Worm (Caenorhabditis elegans) whole organism, young adult: Measurements from ENCODE around the gene F53C3.1.
A peak's percentile ranks its signal among the peaks of the same experiment; 100 is the strongest.

Experiments used
- B0035.1 ChIP-seq: sonication (generic microtip); optimal IDR thresholded peaks from 2 replicates; lab custom pipeline; 2016; ENCODE audit warnings: missing genetic modification characterization, mild to moderate bottlenecking, missing compliant biosample characterization, missing genotype, missing genetic modification reagents
- B0261.1 ChIP-seq: sonication (generic microtip); optimal IDR thresholded peaks from 2 replicates; lab custom pipeline; 2016; ENCODE audit warnings: mild to moderate bottlenecking, missing genetic modification characterization, moderate library complexity, missing compliant biosample characterization
- D2030.7 ChIP-seq: fragments of 200-800 bp; sonication (Bioruptor generic); IDR thresholded peaks from 2 replicates; pipeline ENCODE4 v1.3.6; 2022; ENCODE audit warnings: missing genetic modification reagents, missing genetic modification characterization, missing compliant biosample characterization
- F22D6.2 ChIP-seq: sonication (generic microtip); optimal IDR thresholded peaks from 2 replicates; lab custom pipeline; 2016; ENCODE audit warnings: mild to moderate bottlenecking, missing genetic modification characterization, missing compliant biosample characterization
- K11D2.4 ChIP-seq: fragments of 200-800 bp; sonication (Bioruptor generic); IDR thresholded peaks from 2 replicates; pipeline ENCODE4 v1.3.6; 2022; ENCODE audit warnings: missing genetic modification reagents, missing genetic modification characterization, missing compliant biosample characterization
- K12H6.12 ChIP-seq: fragments of 200-800 bp; sonication (Bioruptor generic); optimal IDR thresholded peaks from 2 replicates; lab custom pipeline; 2018; ENCODE audit warnings: mild to moderate bottlenecking, missing genetic modification characterization, missing compliant biosample characterization
- T26A5.8 ChIP-seq: sonication (generic microtip); optimal IDR thresholded peaks from 2 replicates; lab custom pipeline; 2016; ENCODE audit warnings: missing genetic modification characterization, missing compliant biosample characterization
- Y53F4B.3 ChIP-seq: fragments of 200-800 bp; sonication (Bioruptor generic); IDR thresholded peaks from 2 replicates; pipeline ENCODE4 v1.3.6; 2022; ENCODE audit warnings: missing genetic modification reagents, missing genetic modification characterization, missing compliant biosample characterization
- Y53G8AR.9 ChIP-seq: fragments of 200-800 bp; sonication (Bioruptor generic); conservative IDR thresholded peaks from 2 replicates; pipeline ENCODE4 v1.3.6; 2022; ENCODE audit warnings: missing genetic modification reagents, missing genetic modification characterization, missing compliant biosample characterization
- atf-7 ChIP-seq: sonication (generic microtip); optimal IDR thresholded peaks from 2 replicates; lab custom pipeline; 2017; ENCODE audit warnings: mild to moderate bottlenecking, missing genetic modification characterization, missing compliant biosample characterization
- attf-5 ChIP-seq: fragments of 200-800 bp; sonication (Bioruptor generic); optimal IDR thresholded peaks from 2 replicates; lab custom pipeline; 2018; ENCODE audit warnings: mild to moderate bottlenecking, missing genetic modification characterization, missing compliant biosample characterization
- bed-2 ChIP-seq: fragments of 200-800 bp; sonication (Bioruptor generic); IDR thresholded peaks from 2 replicates; pipeline ENCODE4 v1.3.6; 2022; ENCODE audit warnings: missing genetic modification reagents, missing genetic modification characterization, missing compliant biosample characterization
- cebp-1 ChIP-seq, 2 experiments: fragments of 200-800 bp in 1 of 2; sonication (Bioruptor generic) in 1 of 2; sonication (generic microtip) in 1 of 2; IDR thresholded peaks in 1 of 2; optimal IDR thresholded peaks in 1 of 2; 2 replicates each; pipeline versions ENCODE4 v1.3.6 to Lab custom; 2017 to 2022; ENCODE audit warnings: missing compliant biosample characterization in 2 of 2, missing genetic modification characterization in 2 of 2, mild to moderate bottlenecking in 1 of 2, missing genetic modification reagents in 1 of 2, moderate library complexity in 1 of 2
- ceh-27 ChIP-seq: fragments of 200-800 bp; sonication (Bioruptor generic); optimal IDR thresholded peaks from 2 replicates; lab custom pipeline; 2018; ENCODE audit warnings: mild to moderate bottlenecking, missing genetic modification characterization, moderate library complexity, missing compliant biosample characterization
- die-1 ChIP-seq: sonication (generic microtip); optimal IDR thresholded peaks from 2 replicates; lab custom pipeline; 2016; ENCODE audit warnings: missing genotype, mild to moderate bottlenecking, missing genetic modification characterization, missing compliant biosample characterization
- dox-1 ChIP-seq: fragments of 200-800 bp; sonication (Bioruptor generic); IDR thresholded peaks from 2 replicates; pipeline ENCODE4 v1.3.6; 2022; ENCODE audit warnings: missing genetic modification reagents, missing genetic modification characterization, missing compliant biosample characterization
- egl-18 ChIP-seq: fragments of 200-800 bp; sonication (Bioruptor generic); IDR thresholded peaks from 2 replicates; pipeline ENCODE4 v1.3.6; 2022; ENCODE audit warnings: missing genetic modification reagents, missing genetic modification characterization, missing compliant biosample characterization
- egl-44 ChIP-seq: fragments of 200-800 bp; sonication (Bioruptor generic); IDR thresholded peaks from 2 replicates; pipeline ENCODE4 v1.3.6; 2022; ENCODE audit warnings: missing genetic modification reagents, missing genetic modification characterization, missing compliant biosample characterization
- egrh-3 ChIP-seq: fragments of 200-800 bp; sonication (Bioruptor generic); IDR thresholded peaks from 2 replicates; pipeline ENCODE4 v1.3.6; 2022; ENCODE audit warnings: missing genetic modification reagents, missing genetic modification characterization, missing compliant biosample characterization
- ekl-4 ChIP-seq: fragments of 200-800 bp; sonication (Bioruptor generic); IDR thresholded peaks from 2 replicates; pipeline ENCODE4 v1.3.6; 2022; ENCODE audit warnings: missing genetic modification reagents, missing genetic modification characterization, missing compliant biosample characterization
- hmg-1.2 ChIP-seq: fragments of 200-800 bp; sonication (Bioruptor generic); IDR thresholded peaks from 2 replicates; pipeline ENCODE4 v1.3.6; 2022; ENCODE audit warnings: missing genetic modification reagents, missing genetic modification characterization, missing compliant biosample characterization
- hsf-1 ChIP-seq: fragments of 200-800 bp; sonication (Bioruptor generic); IDR thresholded peaks from 2 replicates; pipeline ENCODE4 v1.3.6; 2022; ENCODE audit warnings: missing genetic modification reagents, missing genetic modification characterization, missing compliant biosample characterization
- let-607 ChIP-seq, 2 experiments: fragments of 200-800 bp in 1 of 2; sonication (Bioruptor generic) in 1 of 2; sonication (generic microtip) in 1 of 2; optimal IDR thresholded peaks; 2 replicates each; lab custom pipeline; 2016 to 2018; ENCODE audit warnings: mild to moderate bottlenecking in 2 of 2, missing compliant biosample characterization in 2 of 2, missing genetic modification characterization in 2 of 2, moderate library complexity in 2 of 2, missing genotype in 1 of 2
- lin-26 ChIP-seq: fragments of 200-800 bp; sonication (Bioruptor generic); IDR thresholded peaks from 2 replicates; pipeline ENCODE4 v1.3.6; 2022; ENCODE audit warnings: missing genetic modification reagents, missing genetic modification characterization, missing compliant biosample characterization
- lin-35 ChIP-seq, 3 experiments: fragments of 150-350 bp in 2 of 3; sonication (generic microtip) in 1 of 3; optimal IDR thresholded peaks; 2 replicates each; lab custom pipeline; 2014 to 2018; ENCODE audit warnings: missing biosample characterization in 3 of 3, missing genetic modification characterization in 3 of 3, missing genetic modification reagents in 3 of 3
- lir-1 ChIP-seq: fragments of 200-800 bp; sonication (Bioruptor generic); conservative IDR thresholded peaks from 2 replicates; pipeline ENCODE4 v1.3.6; 2022; ENCODE audit warnings: missing genetic modification reagents, missing genetic modification characterization, missing compliant biosample characterization
- lsy-27 ChIP-seq: sonication (generic microtip); optimal IDR thresholded peaks from 2 replicates; lab custom pipeline; 2017; ENCODE audit warnings: missing genetic modification characterization, mild to moderate bottlenecking, missing compliant biosample characterization, antibody characterized with exemption, missing genotype, borderline replicate concordance; ENCODE audit not compliant: insufficient read depth
- mcd-1 ChIP-seq: fragments of 200-800 bp; sonication (Bioruptor generic); IDR thresholded peaks from 2 replicates; pipeline ENCODE4 v1.3.6; 2022; ENCODE audit warnings: missing genetic modification reagents, missing genetic modification characterization, missing compliant biosample characterization
- mxl-1 ChIP-seq: sonication (generic microtip); optimal IDR thresholded peaks from 2 replicates; lab custom pipeline; 2016; ENCODE audit warnings: missing genetic modification characterization, missing compliant biosample characterization
- nhr-179 ChIP-seq: sonication (generic microtip); optimal IDR thresholded peaks from 2 replicates; lab custom pipeline; 2016; ENCODE audit warnings: mild to moderate bottlenecking, missing genetic modification characterization, missing compliant biosample characterization
- nhr-27 ChIP-seq: fragments of 200-800 bp; sonication (Bioruptor generic); optimal IDR thresholded peaks from 2 replicates; lab custom pipeline; 2018; ENCODE audit warnings: mild to moderate bottlenecking, missing genetic modification characterization, moderate library complexity, missing compliant biosample characterization
- nhr-80 ChIP-seq: sonication (generic microtip); optimal IDR thresholded peaks from 2 replicates; lab custom pipeline; 2016; ENCODE audit warnings: missing genetic modification characterization, missing compliant biosample characterization
- pbrm-1 ChIP-seq: fragments of 200-800 bp; sonication (Bioruptor generic); IDR thresholded peaks from 2 replicates; pipeline ENCODE4 v1.3.6; 2022; ENCODE audit warnings: missing genetic modification reagents, missing genetic modification characterization, missing compliant biosample characterization
- pha-4 ChIP-seq: fragments of 150-350 bp; sonication (generic microtip); optimal IDR thresholded peaks from 2 replicates; lab custom pipeline; 2014; ENCODE audit warnings: missing biosample characterization, missing genetic modification reagents, missing genetic modification characterization
- repo-1 ChIP-seq: sonication (generic microtip); optimal IDR thresholded peaks from 2 replicates; lab custom pipeline; 2017; ENCODE audit warnings: mild to moderate bottlenecking, missing genetic modification characterization, missing compliant biosample characterization
- rpc-1 ChIP-seq, 2 experiments: fragments of 150-350 bp in 1 of 2; sonication (generic microtip) in 1 of 2; optimal IDR thresholded peaks; 2 replicates each; lab custom pipeline; 2014 to 2018; ENCODE audit warnings: missing biosample characterization in 1 of 2, missing genetic modification characterization in 1 of 2, missing genetic modification reagents in 1 of 2, missing genotype in 1 of 2
- sdz-38 ChIP-seq: sonication (generic microtip); optimal IDR thresholded peaks from 2 replicates; lab custom pipeline; 2016; ENCODE audit warnings: missing genotype, missing genetic modification characterization, missing compliant biosample characterization
- snpc-4 ChIP-seq, 5 experiments: fragments of 150-350 bp in 1 of 5; sonication (generic microtip) in 4 of 5; optimal IDR thresholded peaks; 2 replicates each; lab custom pipeline; 2014 to 2018; ENCODE audit warnings: missing genetic modification characterization in 5 of 5, missing biosample characterization in 3 of 5, antibody characterized with exemption in 2 of 5, mild to moderate bottlenecking in 2 of 5, missing compliant biosample characterization in 2 of 5, missing genotype in 2 of 5, moderate library complexity in 2 of 5, missing genetic modification reagents in 1 of 5
- somi-1 ChIP-seq: fragments of 200-800 bp; sonication (Bioruptor generic); optimal IDR thresholded peaks from 2 replicates; lab custom pipeline; 2018; ENCODE audit warnings: mild to moderate bottlenecking, missing genetic modification characterization, missing compliant biosample characterization
- sptf-2 ChIP-seq: fragments of 200-800 bp; sonication (Bioruptor generic); optimal IDR thresholded peaks from 2 replicates; lab custom pipeline; 2018; ENCODE audit warnings: mild to moderate bottlenecking, missing genetic modification characterization, missing compliant biosample characterization
- tbp1 ChIP-seq: fragments of 200-800 bp; sonication (Bioruptor generic); optimal IDR thresholded peaks from 2 replicates; lab custom pipeline; 2018; ENCODE audit warnings: mild to moderate bottlenecking, missing genetic modification characterization, missing compliant biosample characterization
- xnd-1 ChIP-seq: sonication (generic microtip); optimal IDR thresholded peaks from 2 replicates; lab custom pipeline; 2016; ENCODE audit warnings: missing genotype, missing genetic modification reagents, missing genetic modification characterization, missing compliant biosample characterization
- zfh-2 ChIP-seq: fragments of 200-800 bp; sonication (Bioruptor generic); conservative IDR thresholded peaks from 2 replicates; pipeline ENCODE4 v1.3.6; 2022; ENCODE audit warnings: missing genetic modification reagents, missing genetic modification characterization, missing compliant biosample characterization
- ztf-18 ChIP-seq: sonication (generic microtip); optimal IDR thresholded peaks from 2 replicates; lab custom pipeline; 2016; ENCODE audit warnings: missing genotype, mild to moderate bottlenecking, missing genetic modification characterization, missing compliant biosample characterization
- ztf-22 ChIP-seq: fragments of 200-800 bp; sonication (Bioruptor generic); optimal IDR thresholded peaks from 2 replicates; lab custom pipeline; 2018; ENCODE audit warnings: mild to moderate bottlenecking, missing genetic modification characterization, moderate library complexity, missing compliant biosample characterization

F53C3.1 gene

DNA sequence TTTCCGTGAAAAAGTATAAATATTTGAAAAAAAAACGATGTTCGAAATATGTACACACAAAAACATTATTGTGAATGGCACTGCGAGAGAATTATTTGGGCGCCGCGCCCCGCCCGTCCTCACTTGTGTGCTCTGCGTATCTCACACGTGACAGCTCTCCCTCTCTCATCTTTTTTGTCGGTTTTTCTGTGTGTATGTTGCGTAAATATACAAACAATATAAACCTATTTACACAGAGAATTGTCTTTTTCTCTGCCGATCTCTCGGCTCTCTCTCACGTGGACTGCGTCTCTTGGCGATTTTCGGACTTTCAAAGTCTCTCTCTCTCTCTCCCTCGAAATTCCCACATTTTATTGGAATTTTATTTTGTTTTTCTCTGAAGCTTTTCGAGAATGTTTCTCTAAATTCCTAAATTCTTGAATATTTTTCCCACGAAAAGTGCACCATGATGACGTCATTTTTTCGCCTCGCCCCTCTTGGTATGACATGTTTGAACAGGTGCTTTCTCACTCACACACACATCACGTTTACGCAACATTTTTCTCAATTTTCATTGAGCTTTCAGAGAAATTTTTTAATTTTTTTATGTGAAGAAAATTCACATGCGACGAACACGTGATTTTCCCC, 47.0 kb downstream of the F53C3.1 start (continued):
- no peak for TF ChIP-seq sptf-2 (GFP tag; lab: Kevin White, UChicago)
- TF ChIP-seq dox-1, result peak; percentile 68
- TF ChIP-seq egl-44 (GFP tag; lab: Robert Waterston, UW), result peak; percentile 45; the same call in 1 of the 2 replicates
- no peak for TF ChIP-seq lsy-27
- no peak for TF ChIP-seq nhr-179
- no peak for TF ChIP-seq hsf-1 (GFP tag; lab: Robert Waterston, UW)
- peak; percentile 85 for TF ChIP-seq K12H6.12 (tag; lab: Kevin White, UChicago)
- TF ChIP-seq die-1 (tag; lab: Kevin White, UChicago), result no peak
- peak in 1 of 3 experiments; percentile 49 for TF ChIP-seq lin-35 (GFP tag; optimal IDR thresholded peaks at IDR 0.05; lab: Kevin White, UChicago)
- TF ChIP-seq xnd-1 (tag; lab: Kevin White, UChicago), result no peak
- TF ChIP-seq bed-2 (GFP tag; lab: Robert Waterston, UW), result no peak
- TF ChIP-seq ceh-27, result peak; percentile 73
- peak; percentile 61; the same call in 1 of the 2 replicates for TF ChIP-seq hmg-1.2
- no peak for TF ChIP-seq B0261.1 (tag; lab: Kevin White, UChicago)
- no peak for TF ChIP-seq mxl-1
- no peak for TF ChIP-seq ztf-18 (tag; lab: Kevin White, UChicago)
- peak; percentile 38 for TF ChIP-seq tbp1 (GFP tag; lab: Kevin White, UChicago)
- peak; percentile 31; the same call in 1 of the 2 replicates for TF ChIP-seq lir-1 (GFP tag; lab: Robert Waterston, UW)
- peak; percentile 87 for TF ChIP-seq zfh-2 (GFP tag; lab: Robert Waterston, UW)
- TF ChIP-seq rpc-1 (optimal IDR thresholded peaks at IDR 0.05; lab: Kevin White, UChicago), result no peak
- TF ChIP-seq rpc-1 (tag; optimal IDR thresholded peaks at IDR 0.05; lab: Kevin White, UChicago), result no peak
- TF ChIP-seq Y53G8AR.9 (GFP tag; lab: Robert Waterston, UW), result no peak
- TF ChIP-seq repo-1 (tag; lab: Kevin White, UChicago), result no peak
- no peak for TF ChIP-seq Y53F4B.3
- no peak for TF ChIP-seq sdz-38 (tag; lab: Kevin White, UChicago)
- peak; percentile 50 for TF ChIP-seq pha-4
- peak; percentile 30; the same call in 1 of the 2 replicates for TF ChIP-seq cebp-1 (GFP tag; IDR thresholded peaks at IDR 0.05; lab: Robert Waterston, UW)
- peak; percentile 78 for TF ChIP-seq cebp-1 (tag; optimal IDR thresholded peaks at IDR 0.05; lab: Kevin White, UChicago)
- TF ChIP-seq pbrm-1 (GFP tag; lab: Robert Waterston, UW), result 0 out of 2 replicates have a peak, but pooled peaks have one; percentile 21
- peak; percentile 51; the same call in 1 of the 2 replicates for TF ChIP-seq ekl-4 (GFP tag; lab: Robert Waterston, UW)
- no peak for TF ChIP-seq nhr-27 (tag; lab: Kevin White, UChicago)
- 0 out of 2 replicates have a peak, but pooled peaks have one; percentile 39 for TF ChIP-seq egl-18 (GFP tag; lab: Robert Waterston, UW)
- TF ChIP-seq B0035.1 (tag; lab: Kevin White, UChicago), result no peak
- peak; percentile 85 for TF ChIP-seq nhr-80
- no peak for TF ChIP-seq D2030.7
- TF ChIP-seq mcd-1 (GFP tag; lab: Robert Waterston, UW), result peak; percentile 31; the same call in 1 of the 2 replicates
- peak; percentile 79 for TF ChIP-seq attf-5
- TF ChIP-seq ztf-22, result peak; percentile 38
- no peak for TF ChIP-seq lin-26 (GFP tag; lab: Robert Waterston, UW)
- TF ChIP-seq K11D2.4 (GFP tag; lab: Robert Waterston, UW), result peak; percentile 62; the same call in 1 of the 2 replicates
- peak; percentile 83 for TF ChIP-seq atf-7 (tag; lab: Kevin White, UChicago)
- TF ChIP-seq let-607 (tag; optimal IDR thresholded peaks at IDR 0.05; lab: Kevin White, UChicago), result peak in 1 of 2 experiments; percentile 55
- no peak for TF ChIP-seq T26A5.8 (tag; lab: Kevin White, UChicago)
- no peak for TF ChIP-seq egrh-3 (GFP tag; lab: Robert Waterston, UW)
- no peak for TF ChIP-seq F22D6.2 (tag; lab: Kevin White, UChicago)
- no peak for TF ChIP-seq somi-1
- no peak for TF ChIP-seq snpc-4 (GFP tag; optimal IDR thresholded peaks at IDR 0.05; lab: Kevin White, UChicago)
- TF ChIP-seq snpc-4 (tag; optimal IDR thresholded peaks at IDR 0.05; lab: Kevin White, UChicago), result peak in 3 of 4 experiments; percentile 24 to 48 (median 27)
